Worm (Caenorhabditis elegans) whole organism, late embryonic: ENCODE measurements around the gene pnp-1.

Experiments
- T23F11.4 ChIP-seq: fragments of 200-800 bp; sonication (Bioruptor generic); optimal IDR thresholded peaks from 2 replicates; lab custom pipeline; 2018; ENCODE audit warnings: mild to moderate bottlenecking, missing genetic modification characterization, missing compliant biosample characterization
- ahr-1 ChIP-seq: sonication (generic microtip); optimal IDR thresholded peaks from 2 replicates; lab custom pipeline; 2016; ENCODE audit warnings: missing genetic modification characterization, missing compliant biosample characterization
- ceh-14 ChIP-seq: sonication (generic microtip); optimal IDR thresholded peaks from 2 replicates; lab custom pipeline; 2016; ENCODE audit warnings: missing genotype, missing genetic modification characterization, missing compliant biosample characterization
- ceh-19 ChIP-seq: fragments of 200-800 bp; sonication (Bioruptor generic); optimal IDR thresholded peaks from 2 replicates; lab custom pipeline; 2018; ENCODE audit warnings: mild to moderate bottlenecking, missing genetic modification characterization, missing compliant biosample characterization
- ceh-22 ChIP-seq: sonication (generic microtip); optimal IDR thresholded peaks from 2 replicates; lab custom pipeline; 2017; ENCODE audit warnings: missing biosample characterization, missing genetic modification characterization
- ceh-24 ChIP-seq: sonication (generic microtip); optimal IDR thresholded peaks from 2 replicates; lab custom pipeline; 2016; ENCODE audit warnings: mild to moderate bottlenecking, missing genetic modification characterization, missing compliant biosample characterization
- ceh-6 ChIP-seq: fragments of 200-800 bp; sonication (Bioruptor generic); optimal IDR thresholded peaks from 2 replicates; lab custom pipeline; 2018; ENCODE audit warnings: mild to moderate bottlenecking, missing genetic modification characterization, missing compliant biosample characterization
- ceh-9 ChIP-seq: sonication (generic microtip); optimal IDR thresholded peaks from 2 replicates; lab custom pipeline; 2016; ENCODE audit warnings: mild to moderate bottlenecking, missing genetic modification characterization, inconsistent platforms, missing compliant biosample characterization
- dmd-4 ChIP-seq: sonication (generic microtip); optimal IDR thresholded peaks from 2 replicates; lab custom pipeline; 2016; ENCODE audit warnings: borderline replicate concordance, missing genetic modification characterization, missing compliant biosample characterization
- elt-4 ChIP-seq: sonication (generic microtip); optimal IDR thresholded peaks from 2 replicates; lab custom pipeline; 2016; ENCODE audit warnings: missing genetic modification characterization, missing compliant biosample characterization
- fkh-6 ChIP-seq: sonication (generic microtip); optimal IDR thresholded peaks from 2 replicates; lab custom pipeline; 2016; ENCODE audit warnings: missing genetic modification characterization, missing compliant biosample characterization
- hlh-15 ChIP-seq: sonication (generic microtip); optimal IDR thresholded peaks from 2 replicates; lab custom pipeline; 2016; ENCODE audit warnings: missing genetic modification characterization, missing compliant biosample characterization
- hlh-30 ChIP-seq: sonication (generic microtip); optimal IDR thresholded peaks from 2 replicates; lab custom pipeline; 2017; ENCODE audit warnings: antibody characterized with exemption, missing genetic modification characterization, missing compliant biosample characterization; ENCODE audit not compliant: insufficient read depth
- lin-11 ChIP-seq: fragments of 200-800 bp; sonication (Bioruptor generic); optimal IDR thresholded peaks from 2 replicates; lab custom pipeline; 2018; ENCODE audit warnings: mild to moderate bottlenecking, missing genetic modification characterization, missing compliant biosample characterization
- nhr-232 ChIP-seq: sonication (generic microtip); optimal IDR thresholded peaks from 2 replicates; lab custom pipeline; 2016; ENCODE audit warnings: missing genetic modification characterization, missing compliant biosample characterization
- pag-3 ChIP-seq: sonication (generic microtip); optimal IDR thresholded peaks from 2 replicates; lab custom pipeline; 2016; ENCODE audit warnings: missing compliant biosample characterization, missing genetic modification characterization, borderline replicate concordance
- pha-2 ChIP-seq: sonication (generic microtip); optimal IDR thresholded peaks from 2 replicates; lab custom pipeline; 2017; ENCODE audit warnings: mild to moderate bottlenecking, missing genetic modification characterization, missing compliant biosample characterization
- pha-4 ChIP-seq: fragments of 150-350 bp; optimal IDR thresholded peaks from 2 replicates; lab custom pipeline; 2018; ENCODE audit warnings: missing biosample characterization, missing genetic modification reagents, missing genetic modification characterization
- pros-1 ChIP-seq: fragments of 150-350 bp; optimal IDR thresholded peaks from 2 replicates; lab custom pipeline; 2014; ENCODE audit warnings: missing biosample characterization, missing genetic modification reagents, missing genetic modification characterization
- sdc-2 ChIP-seq: sonication (generic microtip); optimal IDR thresholded peaks from 2 replicates; lab custom pipeline; 2016; ENCODE audit warnings: missing genotype, missing genetic modification characterization, missing compliant biosample characterization
- sox-2 ChIP-seq: fragments of 200-800 bp; sonication (Bioruptor generic); IDR thresholded peaks from 2 replicates; pipeline ENCODE4 v1.3.6; 2022; ENCODE audit warnings: missing genetic modification reagents, missing genetic modification characterization, missing compliant biosample characterization
- sox-4 ChIP-seq: sonication (generic microtip); optimal IDR thresholded peaks from 2 replicates; lab custom pipeline; 2017; ENCODE audit warnings: mild to moderate bottlenecking, missing genetic modification characterization, inconsistent platforms, missing compliant biosample characterization
- tbx-2 ChIP-seq: sonication (generic microtip); optimal IDR thresholded peaks from 2 replicates; lab custom pipeline; 2016; ENCODE audit warnings: missing genetic modification characterization, missing compliant biosample characterization
- unc-42 ChIP-seq: sonication (generic microtip); optimal IDR thresholded peaks from 2 replicates; lab custom pipeline; 2016; ENCODE audit warnings: missing genotype, missing genetic modification characterization, missing compliant biosample characterization
- unc-86 ChIP-seq: sonication (generic microtip); optimal IDR thresholded peaks from 2 replicates; lab custom pipeline; 2016; ENCODE audit warnings: missing genetic modification characterization, missing compliant biosample characterization
- zip-5 ChIP-seq: sonication (generic microtip); optimal IDR thresholded peaks from 2 replicates; lab custom pipeline; 2016; ENCODE audit warnings: missing genetic modification characterization, missing compliant biosample characterization

Gene pnp-1

ce11 chrIV:247494-247893 lies 50.6 kb downstream of the pnp-1 start:
- no peak for TF ChIP-seq fkh-6 (tag; lab: Kevin White, UChicago)
- peak; percentile 14 for TF ChIP-seq hlh-30
- TF ChIP-seq ceh-19 (GFP tag; lab: Kevin White, UChicago): no peak
- TF ChIP-seq pha-4 (tag; lab: Kevin White, UChicago): no peak
- no peak for TF ChIP-seq ceh-22 (tag; lab: Kevin White, UChicago)
- no peak for TF ChIP-seq unc-42 (tag; lab: Kevin White, UChicago)

DNA sequence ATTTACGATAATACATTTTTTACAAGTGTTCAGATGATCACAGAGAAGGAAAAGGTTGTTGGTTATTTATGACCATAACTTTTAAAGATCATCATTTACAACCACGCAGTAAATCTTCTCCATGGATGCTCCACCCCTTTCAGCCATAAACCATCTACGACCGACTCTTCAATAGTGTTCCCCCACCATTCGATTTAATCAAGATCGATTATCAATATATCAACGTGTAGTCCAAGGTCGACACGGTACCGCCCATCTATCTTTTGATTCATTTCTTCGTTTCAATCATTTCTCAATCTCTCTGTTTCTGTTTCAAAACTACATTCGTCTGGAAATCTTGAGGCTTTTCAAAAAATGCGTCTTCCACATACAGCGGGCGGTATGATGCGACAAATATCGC lies 53.3 kb downstream of the pnp-1 start, which contains the start of gene aass-1:
Gene aass-1 (plus strand): TSS at position 301 of the 400 bp plus-strand sequence.
- TF ChIP-seq sox-4 (tag; lab: Kevin White, UChicago) (no peak), ceh-9 (no peak), elt-4 (tag; lab: Kevin White, UChicago) (no peak), tbx-2 (tag; lab: Kevin White, UChicago) (no peak), sdc-2 (tag; lab: Kevin White, UChicago) (no peak), ceh-6 (GFP tag; lab: Kevin White, UChicago) (no peak), unc-86 (tag; lab: Kevin White, UChicago) (no peak), pros-1 (tag; lab: Kevin White, UChicago) (no peak), lin-11 (tag; lab: Kevin White, UChicago) (no peak), fkh-6 (tag; lab: Kevin White, UChicago) (no peak), sox-2 (GFP tag; lab: Robert Waterston, UW) (no peak), zip-5 (no peak), pag-3 (tag; lab: Kevin White, UChicago) (no peak), ahr-1 (no peak)

ce11 chrIV:244278-244677 lies 53.8 kb downstream of the pnp-1 start:
- TF ChIP-seq ceh-22 (tag; lab: Kevin White, UChicago) (no peak), T23F11.4 (GFP tag; lab: Kevin White, UChicago) (no peak), ceh-19 (GFP tag; lab: Kevin White, UChicago) (no peak), ceh-14 (tag; lab: Kevin White, UChicago) (no peak), ceh-9 (no peak), pros-1 (tag; lab: Kevin White, UChicago) (no peak), dmd-4 (tag; lab: Kevin White, UChicago) (no peak), pha-2 (tag; lab: Kevin White, UChicago) (no peak), unc-86 (tag; lab: Kevin White, UChicago) (no peak), sox-2 (GFP tag; lab: Robert Waterston, UW) (no peak), fkh-6 (tag; lab: Kevin White, UChicago) (no peak), hlh-15 (tag; lab: Kevin White, UChicago) (no peak), ahr-1 (no peak), ceh-24 (tag; lab: Kevin White, UChicago) (no peak), nhr-232 (no peak)
- TF ChIP-seq, all 69 proteins: peak for 0
